Fruit fly (Drosophila melanogaster) whole organism, embryonic: ENCODE measurements around the gene HipHop.

ENCODE experiments used
- Asciz ChIP-seq: fragments of 200-800 bp; sonication (Bioruptor generic); optimal IDR thresholded peaks from 2 replicates; lab custom pipeline; 2017; ENCODE audit warnings: missing biosample characterization, mild to moderate bottlenecking, missing genetic modification characterization, missing genetic modification reagents
- Atf3 ChIP-seq: fragments of 200-800 bp; sonication (Bioruptor generic); optimal IDR thresholded peaks from 3 replicates; lab custom pipeline; 2016; ENCODE audit warnings: missing biosample characterization, missing genetic modification characterization
- Bdp1 ChIP-seq: fragments of 200-800 bp; sonication (Bioruptor generic); optimal IDR thresholded peaks from 3 replicates; lab custom pipeline; 2016; ENCODE audit warnings: missing biosample characterization, missing genetic modification characterization
- CG10959 ChIP-seq: fragments of 200-800 bp; sonication (Bioruptor generic); IDR thresholded peaks from 2 replicates; pipeline ENCODE4 v1.3.6; 2022; ENCODE audit warnings: missing biosample characterization, missing genetic modification characterization
- CG11696 ChIP-seq: fragments of 200-800 bp; sonication (Bioruptor generic); IDR thresholded peaks from 2 replicates; pipeline ENCODE4 v1.3.6; 2022; ENCODE audit warnings: missing biosample characterization, missing genetic modification characterization
- CG11723 ChIP-seq: fragments of 200-800 bp; sonication (Bioruptor generic); optimal IDR thresholded peaks from 2 replicates; lab custom pipeline; 2017; ENCODE audit warnings: missing biosample characterization, mild to moderate bottlenecking, missing genetic modification characterization
- CG13624 ChIP-seq: fragments of 200-800 bp; sonication (Bioruptor generic); optimal IDR thresholded peaks from 2 replicates; lab custom pipeline; 2016; ENCODE audit warnings: missing biosample characterization, missing genetic modification characterization
- CG15514 ChIP-seq: fragments of 200-800 bp; sonication (Bioruptor generic); optimal IDR thresholded peaks from 3 replicates; lab custom pipeline; 2017; ENCODE audit warnings: missing biosample characterization, missing genetic modification characterization, mild to moderate bottlenecking, moderate library complexity, missing genetic modification reagents
- CG16815 ChIP-seq: fragments of 200-800 bp; sonication (Bioruptor generic); optimal IDR thresholded peaks from 3 replicates; lab custom pipeline; 2017; ENCODE audit warnings: missing biosample characterization, mild to moderate bottlenecking, missing genetic modification characterization
- CG2889 ChIP-seq: fragments of 200-800 bp; sonication (Bioruptor generic); IDR thresholded peaks from 3 replicates; pipeline ENCODE4 v1.3.6; 2022; ENCODE audit warnings: missing biosample characterization, missing genetic modification characterization
- CG32532 ChIP-seq: fragments of 200-800 bp; sonication (Bioruptor generic); IDR thresholded peaks from 2 replicates; pipeline ENCODE4 v1.3.6; 2022; ENCODE audit warnings: missing biosample characterization, missing genetic modification characterization
- CG34376 ChIP-seq: fragments of 200-800 bp; sonication (Bioruptor generic); optimal IDR thresholded peaks from 2 replicates; lab custom pipeline; 2018; ENCODE audit warnings: missing biosample characterization, mild to moderate bottlenecking, missing genetic modification characterization
- CG3995 ChIP-seq: fragments of 200-800 bp; sonication (Bioruptor generic); optimal IDR thresholded peaks from 3 replicates; lab custom pipeline; 2016; ENCODE audit warnings: missing biosample characterization, missing genetic modification characterization
- CG6813 ChIP-seq: fragments of 200-800 bp; sonication (Bioruptor generic); optimal IDR thresholded peaks from 2 replicates; lab custom pipeline; 2017; ENCODE audit warnings: missing biosample characterization, missing genetic modification characterization, mild to moderate bottlenecking, moderate library complexity, missing genetic modification reagents
- CG7357 ChIP-seq: fragments of 200-800 bp; sonication (Bioruptor generic); IDR thresholded peaks from 3 replicates; pipeline ENCODE4 v1.3.6; 2022; ENCODE audit warnings: missing biosample characterization, missing genetic modification characterization
- CG8290 ChIP-seq, 3 experiments: fragments of 200-800 bp; sonication (Bioruptor generic); optimal IDR thresholded peaks; 2 replicates each; lab custom pipeline; 2016 to 2019; ENCODE audit warnings: missing biosample characterization in 3 of 3, missing genetic modification characterization in 3 of 3, mild to moderate bottlenecking in 2 of 3, moderate library complexity in 1 of 3
- CG8765 ChIP-seq: fragments of 200-800 bp; sonication (Bioruptor generic); IDR thresholded peaks from 2 replicates; pipeline ENCODE4 v1.3.6; 2022; ENCODE audit warnings: missing biosample characterization, missing genetic modification characterization
- CG8944 ChIP-seq: fragments of 200-800 bp; sonication (Bioruptor generic); optimal IDR thresholded peaks from 3 replicates; lab custom pipeline; 2016; ENCODE audit warnings: missing biosample characterization, missing genetic modification characterization
- CG9215 ChIP-seq: fragments of 200-800 bp; sonication (Bioruptor generic); IDR thresholded peaks from 2 replicates; pipeline ENCODE4 v1.3.6; 2022; ENCODE audit warnings: missing biosample characterization, missing genetic modification characterization
- D ChIP-seq, 2 experiments: fragments of 200-800 bp in 1 of 2; fragments of >200 bp in 1 of 2; sonication (Bioruptor generic) in 1 of 2; optimal IDR thresholded peaks; 2 replicates in 1 of 2; 3 replicates in 1 of 2; lab custom pipeline; 2017; ENCODE audit warnings: mild to moderate bottlenecking in 1 of 2, missing biosample characterization in 1 of 2, missing genetic modification characterization in 1 of 2, missing genetic modification reagents in 1 of 2
- Doc3 ChIP-seq: fragments of 200-800 bp; sonication (Bioruptor generic); IDR thresholded peaks from 3 replicates; pipeline ENCODE4 v1.3.6; 2022; ENCODE audit warnings: missing biosample characterization, missing genetic modification characterization; ENCODE audit not compliant: partially characterized antibody
- ERR ChIP-seq: fragments of 200-800 bp; sonication (Bioruptor generic); optimal IDR thresholded peaks from 2 replicates; lab custom pipeline; 2016; ENCODE audit warnings: missing biosample characterization, missing genetic modification characterization
- Hmr ChIP-seq: fragments of 200-800 bp; sonication (Bioruptor generic); optimal IDR thresholded peaks from 3 replicates; lab custom pipeline; 2017; ENCODE audit warnings: mild to moderate bottlenecking, missing biosample characterization, missing genetic modification reagents, missing genetic modification characterization
- Max ChIP-seq: fragments of 200-800 bp; sonication (Bioruptor generic); optimal IDR thresholded peaks from 2 replicates; lab custom pipeline; 2016; ENCODE audit warnings: missing biosample characterization, mild to moderate bottlenecking, missing genetic modification characterization
- Poxn ChIP-seq: fragments of 200-800 bp; sonication (Bioruptor generic); IDR thresholded peaks from 2 replicates; pipeline ENCODE4 v1.3.6; 2022; ENCODE audit warnings: missing biosample characterization, missing genetic modification characterization
- Ssrp ChIP-seq: fragments of 200-800 bp; sonication (Bioruptor generic); optimal IDR thresholded peaks from 2 replicates; lab custom pipeline; 2018; ENCODE audit warnings: missing biosample characterization, mild to moderate bottlenecking, missing genetic modification characterization, moderate library complexity
- Trl ChIP-seq, 3 experiments: fragments of >200 bp in 2 of 3; fragments of 200-800 bp in 1 of 3; sonication (Bioruptor generic) in 1 of 3; optimal IDR thresholded peaks; 2 replicates in 1 of 3; 3 replicates in 2 of 3; lab custom pipeline; 2016 to 2017; ENCODE audit warnings: missing biosample characterization in 1 of 3, missing genetic modification characterization in 1 of 3
- aop ChIP-seq: fragments of 200-800 bp; sonication (Bioruptor generic); IDR thresholded peaks from 2 replicates; pipeline ENCODE4 v1.3.6; 2022; ENCODE audit warnings: missing biosample characterization, missing genetic modification characterization
- cas ChIP-seq: fragments of 200-800 bp; sonication (Bioruptor generic); IDR thresholded peaks from 2 replicates; pipeline ENCODE4 v1.3.6; 2022; ENCODE audit warnings: missing biosample characterization, missing genetic modification characterization
- croc ChIP-seq: fragments of 200-800 bp; sonication (Bioruptor generic); conservative IDR thresholded peaks from 3 replicates; pipeline ENCODE4 v1.3.6; 2022; ENCODE audit warnings: missing biosample characterization, missing genetic modification characterization
- crol ChIP-seq: fragments of 200-800 bp; sonication (Bioruptor generic); IDR thresholded peaks from 2 replicates; pipeline ENCODE4 v1.3.6; 2022; ENCODE audit warnings: missing biosample characterization, missing genetic modification characterization
- disco-r ChIP-seq: fragments of 200-800 bp; sonication (Bioruptor generic); optimal IDR thresholded peaks from 2 replicates; lab custom pipeline; 2016; ENCODE audit warnings: missing biosample characterization, missing genetic modification characterization
- dpn ChIP-seq, 2 experiments: fragments of 200-800 bp; sonication (Bioruptor generic); optimal IDR thresholded peaks; 3 replicates each; lab custom pipeline; 2016; ENCODE audit warnings: missing biosample characterization in 2 of 2, missing genetic modification characterization in 2 of 2
- eyg ChIP-seq: fragments of 200-800 bp; sonication (Bioruptor generic); optimal IDR thresholded peaks from 3 replicates; lab custom pipeline; 2016; ENCODE audit warnings: missing biosample characterization, missing genetic modification characterization
- gem ChIP-seq: fragments of 200-800 bp; sonication (Bioruptor generic); optimal IDR thresholded peaks from 2 replicates; lab custom pipeline; 2019; ENCODE audit warnings: missing biosample characterization, mild to moderate bottlenecking, missing genetic modification characterization, moderate library complexity
- hth ChIP-seq: fragments of >200 bp; optimal IDR thresholded peaks from 2 replicates; lab custom pipeline; 2017; ENCODE audit warnings: inconsistent platforms
- ind ChIP-seq: fragments of 200-800 bp; sonication (Bioruptor generic); optimal IDR thresholded peaks from 3 replicates; lab custom pipeline; 2016; ENCODE audit warnings: missing biosample characterization, missing genetic modification characterization
- jing ChIP-seq: fragments of 200-800 bp; sonication (Bioruptor generic); optimal IDR thresholded peaks from 2 replicates; lab custom pipeline; 2018; ENCODE audit warnings: missing biosample characterization, mild to moderate bottlenecking, missing genetic modification characterization
- jumu ChIP-seq: fragments of 200-800 bp; sonication (Bioruptor generic); optimal IDR thresholded peaks from 3 replicates; lab custom pipeline; 2016; ENCODE audit warnings: missing biosample characterization, missing genetic modification characterization
- lab ChIP-seq: fragments of 200-800 bp; sonication (Bioruptor generic); optimal IDR thresholded peaks from 3 replicates; lab custom pipeline; 2017; ENCODE audit warnings: missing biosample characterization, missing genetic modification characterization, mild to moderate bottlenecking, moderate library complexity, missing genetic modification reagents
- lov ChIP-seq, 2 experiments: fragments of 200-800 bp in 1 of 2; fragments of >200 bp in 1 of 2; sonication (Bioruptor generic) in 1 of 2; IDR thresholded peaks in 1 of 2; optimal IDR thresholded peaks in 1 of 2; 2 replicates in 1 of 2; 3 replicates in 1 of 2; pipeline versions ENCODE4 v1.3.6 to Lab custom; 2017 to 2022; ENCODE audit warnings: missing biosample characterization in 1 of 2, missing genetic modification characterization in 1 of 2
- nom ChIP-seq: fragments of 200-800 bp; sonication (Bioruptor generic); optimal IDR thresholded peaks from 2 replicates; lab custom pipeline; 2017; ENCODE audit warnings: missing biosample characterization, missing genetic modification characterization, mild to moderate bottlenecking, moderate library complexity, missing genetic modification reagents
- p53 ChIP-seq: fragments of 200-800 bp; sonication (Bioruptor generic); optimal IDR thresholded peaks from 2 replicates; lab custom pipeline; 2016; ENCODE audit warnings: missing biosample characterization, missing genetic modification characterization
- pfk ChIP-seq: fragments of 200-800 bp; sonication (Bioruptor generic); optimal IDR thresholded peaks from 2 replicates; lab custom pipeline; 2018; ENCODE audit warnings: missing biosample characterization, mild to moderate bottlenecking, missing genetic modification characterization, moderate library complexity
- row ChIP-seq: fragments of 200-800 bp; sonication (Bioruptor generic); IDR thresholded peaks from 3 replicates; pipeline ENCODE4 v1.3.6; 2022; ENCODE audit warnings: missing biosample characterization, missing genetic modification characterization
- sd ChIP-seq: fragments of 200-800 bp; sonication (Bioruptor generic); optimal IDR thresholded peaks from 3 replicates; lab custom pipeline; 2018; ENCODE audit warnings: missing biosample characterization, mild to moderate bottlenecking, missing genetic modification characterization, moderate library complexity
- shn ChIP-seq: fragments of 200-800 bp; sonication (Bioruptor generic); optimal IDR thresholded peaks from 3 replicates; lab custom pipeline; 2016; ENCODE audit warnings: missing biosample characterization, missing genetic modification characterization
- tx ChIP-seq: fragments of 200-800 bp; sonication (Bioruptor generic); optimal IDR thresholded peaks from 2 replicates; lab custom pipeline; 2016; ENCODE audit warnings: missing biosample characterization, missing genetic modification characterization
- unpg ChIP-seq: fragments of 200-800 bp; sonication (Bioruptor generic); optimal IDR thresholded peaks from 3 replicates; lab custom pipeline; 2018; ENCODE audit warnings: missing biosample characterization, mild to moderate bottlenecking, missing genetic modification characterization, moderate library complexity

The HipHop gene

dm6 chr3L:18867521-18867920 lies 46.5 kb downstream of the HipHop start, which contains the start of gene Dysb (continued):
- TF ChIP-seq eyg (GFP tag; lab: Kevin White, UChicago) (peak; percentile 46), pfk (GFP tag; lab: Kevin White, UChicago) (peak; percentile 38), sd (tag; lab: Kevin White, UChicago) (peak; percentile 63), lab (peak; percentile 95), CG7357 (peak; percentile 60; the same call in 1 of the 3 replicates), jing (peak; percentile 36), CG16815 (GFP tag; lab: Kevin White, UChicago) (peak; percentile 72), dpn (GFP tag; optimal IDR thresholded peaks at IDR 0.05; lab: Kevin White, UChicago) (peak; percentile 62 to 86), CG11696 (GFP tag; lab: Robert Waterston, UW) (peak; percentile 91), CG10959 (GFP tag; lab: Robert Waterston, UW) (no peak; the same call in 1 of the 2 replicates), row (GFP tag; lab: Robert Waterston, UW) (peak; percentile 97), CG2889 (GFP tag; lab: Robert Waterston, UW) (peak; percentile 76), CG8944 (GFP tag; lab: Kevin White, UChicago) (peak; percentile 34), Ssrp (tag; lab: Kevin White, UChicago) (peak; percentile 83), gem (peak; percentile 94), croc (peak; percentile 69), Asciz (GFP tag; lab: Kevin White, UChicago) (peak; percentile 91), nom (GFP tag; lab: Kevin White, UChicago) (peak; percentile 87), shn (peak; percentile 26), CG6813 (GFP tag; lab: Kevin White, UChicago) (peak; percentile 85), D (optimal IDR thresholded peaks at IDR 0.05; lab: Kevin White, UChicago) (no peak), D (GFP tag; optimal IDR thresholded peaks at IDR 0.05; lab: Kevin White, UChicago) (peak; percentile 80), crol (no peak), CG32532 (GFP tag; lab: Robert Waterston, UW) (peak; percentile 97), cas (peak; percentile 84), CG8290 (GFP tag; optimal IDR thresholded peaks at IDR 0.05; lab: Kevin White, UChicago) (peak; percentile 33), CG8290 (tag; optimal IDR thresholded peaks at IDR 0.05; lab: Kevin White, UChicago) (peak in 1 of 2 experiments; percentile 85), CG34376 (GFP tag; lab: Kevin White, UChicago) (peak; percentile 88), CG11723 (GFP tag; lab: Kevin White, UChicago) (peak; percentile 75), CG8765 (GFP tag; lab: Robert Waterston, UW) (peak; percentile 74), disco-r (GFP tag; lab: Kevin White, UChicago) (no peak), Max (GFP tag; lab: Kevin White, UChicago) (peak; percentile 67), CG9215 (GFP tag; lab: Robert Waterston, UW) (no peak; the same call in 1 of the 2 replicates), tx (GFP tag; lab: Kevin White, UChicago) (peak; percentile 32), Doc3 (peak; percentile 11; the same call in 1 of the 3 replicates), CG13624 (GFP tag; lab: Kevin White, UChicago) (peak; percentile 48), aop (GFP tag; lab: Robert Waterston, UW) (peak; percentile 74), Bdp1 (GFP tag; lab: Kevin White, UChicago) (peak; percentile 49), ERR (GFP tag; lab: Kevin White, UChicago) (no peak), Hmr (GFP tag; lab: Kevin White, UChicago) (peak; percentile 91), CG3995 (GFP tag; lab: Kevin White, UChicago) (no peak), ind (peak; percentile 76), lov (optimal IDR thresholded peaks at IDR 0.05; lab: Kevin White, UChicago) (no peak), lov (GFP tag; IDR thresholded peaks at IDR 0.05; lab: Robert Waterston, UW) (peak; percentile 83), CG15514 (peak; percentile 85), jumu (GFP tag; lab: Kevin White, UChicago) (peak; percentile 33), Trl (optimal IDR thresholded peaks at IDR 0.05; lab: Kevin White, UChicago) (peak; percentile 82 to 84), Trl (GFP tag; optimal IDR thresholded peaks at IDR 0.05; lab: Kevin White, UChicago) (peak; percentile 64), p53 (GFP tag; lab: Kevin White, UChicago) (no peak), Poxn (GFP tag; lab: Robert Waterston, UW) (peak; percentile 48; the same call in 1 of the 2 replicates), Atf3 (peak; percentile 15), unpg (GFP tag; lab: Kevin White, UChicago) (peak; percentile 92), hth (lab: Kevin White, UChicago) (no peak)
